Worm (Caenorhabditis elegans) whole organism, mixed stage, embryonic: ENCODE data around the gene cav-1.

Experiments
- M03D4.4 ChIP-seq: sonication (generic microtip); optimal IDR thresholded peaks from 2 replicates; lab custom pipeline; 2017; ENCODE audit warnings: mild to moderate bottlenecking, missing genetic modification characterization, missing compliant biosample characterization
- bed-3 ChIP-seq: fragments of 200-800 bp; sonication (Bioruptor generic); optimal IDR thresholded peaks from 3 replicates; lab custom pipeline; 2018; ENCODE audit warnings: mild to moderate bottlenecking, missing genetic modification characterization, moderate library complexity, missing compliant biosample characterization
- blmp-1 ChIP-seq: fragments of 150-350 bp; optimal IDR thresholded peaks from 2 replicates; lab custom pipeline; 2014; ENCODE audit warnings: missing biosample characterization, missing genetic modification characterization
- ceh-39 ChIP-seq: fragments of 150-350 bp; optimal IDR thresholded peaks from 2 replicates; lab custom pipeline; 2014; ENCODE audit warnings: missing biosample characterization, missing genetic modification characterization
- ceh-43 ChIP-seq: fragments of 200-800 bp; sonication (Bioruptor generic); optimal IDR thresholded peaks from 2 replicates; lab custom pipeline; 2018; ENCODE audit warnings: mild to moderate bottlenecking, missing genetic modification characterization, moderate library complexity, missing compliant biosample characterization
- ceh-83 ChIP-seq: fragments of 200-800 bp; sonication (Bioruptor generic); optimal IDR thresholded peaks from 2 replicates; lab custom pipeline; 2018; ENCODE audit warnings: mild to moderate bottlenecking, missing genetic modification characterization, missing compliant biosample characterization
- ces-1 ChIP-seq: fragments of 150-350 bp; optimal IDR thresholded peaks from 2 replicates; lab custom pipeline; 2014; ENCODE audit warnings: missing biosample characterization, missing genetic modification reagents, missing genetic modification characterization
- cnd-1 ChIP-seq: fragments of 200-800 bp; sonication (Bioruptor generic); optimal IDR thresholded peaks from 2 replicates; lab custom pipeline; 2018; ENCODE audit warnings: mild to moderate bottlenecking, missing genetic modification characterization, missing compliant biosample characterization
- drap-1 ChIP-seq: fragments of 200-800 bp; sonication (Bioruptor generic); optimal IDR thresholded peaks from 3 replicates; lab custom pipeline; 2018; ENCODE audit warnings: mild to moderate bottlenecking, missing genetic modification characterization, missing compliant biosample characterization
- elt-3 ChIP-seq: fragments of 150-350 bp; optimal IDR thresholded peaks from 2 replicates; lab custom pipeline; 2014; ENCODE audit warnings: missing biosample characterization, missing genetic modification characterization
- flh-1 ChIP-seq: fragments of 200-800 bp; sonication (Bioruptor generic); optimal IDR thresholded peaks from 2 replicates; lab custom pipeline; 2018; ENCODE audit warnings: mild to moderate bottlenecking, missing genetic modification characterization, moderate library complexity, missing compliant biosample characterization
- ham-2 ChIP-seq: fragments of 200-800 bp; sonication (Bioruptor generic); optimal IDR thresholded peaks from 2 replicates; lab custom pipeline; 2018; ENCODE audit warnings: mild to moderate bottlenecking, missing genetic modification characterization, missing compliant biosample characterization
- hlh-1 ChIP-seq: fragments of 150-350 bp; optimal IDR thresholded peaks from 2 replicates; lab custom pipeline; 2014; ENCODE audit warnings: missing biosample characterization, missing genetic modification reagents, missing genetic modification characterization
- lin-13 ChIP-seq: fragments of 150-350 bp; optimal IDR thresholded peaks from 2 replicates; lab custom pipeline; 2014; ENCODE audit warnings: missing biosample characterization, missing genetic modification characterization
- lin-32 ChIP-seq: fragments of 200-800 bp; sonication (Bioruptor generic); optimal IDR thresholded peaks from 2 replicates; lab custom pipeline; 2018; ENCODE audit warnings: mild to moderate bottlenecking, missing genetic modification characterization, missing compliant biosample characterization
- lsy-2 ChIP-seq: fragments of 150-350 bp; optimal IDR thresholded peaks from 2 replicates; lab custom pipeline; 2014; ENCODE audit warnings: missing biosample characterization, missing genetic modification characterization
- mab-5 ChIP-seq: fragments of 150-350 bp; optimal IDR thresholded peaks from 2 replicates; lab custom pipeline; 2014; ENCODE audit warnings: missing biosample characterization, missing genetic modification characterization
- mep-1 ChIP-seq: fragments of 150-350 bp; optimal IDR thresholded peaks from 2 replicates; lab custom pipeline; 2017; ENCODE audit warnings: missing biosample characterization, missing genetic modification reagents, missing genetic modification characterization, inconsistent platforms
- nhr-12 ChIP-seq: fragments of 150-350 bp; optimal IDR thresholded peaks from 2 replicates; lab custom pipeline; 2014; ENCODE audit warnings: missing biosample characterization, missing genetic modification characterization
- nhr-28 ChIP-seq: fragments of 150-350 bp; optimal IDR thresholded peaks from 2 replicates; lab custom pipeline; 2014; ENCODE audit warnings: missing biosample characterization, missing genetic modification characterization
- nhr-76 ChIP-seq: sonication (generic microtip); optimal IDR thresholded peaks from 2 replicates; lab custom pipeline; 2017; ENCODE audit warnings: missing biosample characterization, missing genetic modification characterization
- sem-2 ChIP-seq: fragments of 200-800 bp; sonication (Bioruptor generic); optimal IDR thresholded peaks from 2 replicates; lab custom pipeline; 2018; ENCODE audit warnings: mild to moderate bottlenecking, missing genetic modification characterization, missing compliant biosample characterization
- sptf-1 ChIP-seq: sonication (generic microtip); optimal IDR thresholded peaks from 2 replicates; lab custom pipeline; 2017; ENCODE audit warnings: mild to moderate bottlenecking, missing genetic modification characterization, moderate library complexity, missing compliant biosample characterization
- tbx-8 ChIP-seq: fragments of 200-800 bp; sonication (Bioruptor generic); optimal IDR thresholded peaks from 2 replicates; lab custom pipeline; 2018; ENCODE audit warnings: mild to moderate bottlenecking, missing genetic modification characterization, moderate library complexity, missing compliant biosample characterization
- unc-120 ChIP-seq: sonication (generic microtip); optimal IDR thresholded peaks from 2 replicates; lab custom pipeline; 2017; ENCODE audit warnings: missing genetic modification characterization, missing compliant biosample characterization; ENCODE audit not compliant: poor library complexity, severe bottlenecking
- unc-39 ChIP-seq: fragments of 150-350 bp; optimal IDR thresholded peaks from 2 replicates; lab custom pipeline; 2014; ENCODE audit warnings: missing biosample characterization, missing genetic modification characterization
- unc-62 ChIP-seq: fragments of 150-350 bp; optimal IDR thresholded peaks from 2 replicates; lab custom pipeline; 2014; ENCODE audit warnings: missing biosample characterization, missing genetic modification reagents, missing genetic modification characterization
- zip-8 ChIP-seq: fragments of 150-350 bp; optimal IDR thresholded peaks from 2 replicates; lab custom pipeline; 2014; ENCODE audit warnings: missing biosample characterization, missing genetic modification characterization
- ztf-11 ChIP-seq: fragments of 150-350 bp; optimal IDR thresholded peaks from 2 replicates; lab custom pipeline; 2014; ENCODE audit warnings: missing biosample characterization, missing genetic modification characterization

cav-1 gene

ce11 chrIV:9756647-9757424, 15.5 kb upstream of the cav-1 start:
- no peak for TF ChIP-seq hlh-1 (tag; lab: Kevin White, UChicago)
- no peak for TF ChIP-seq ham-2 (GFP tag; lab: Kevin White, UChicago)
- no peak for TF ChIP-seq blmp-1 (tag; lab: Kevin White, UChicago)
- no peak for TF ChIP-seq flh-1 (GFP tag; lab: Kevin White, UChicago)
- no peak for TF ChIP-seq unc-39
- no peak for TF ChIP-seq M03D4.4 (tag; lab: Kevin White, UChicago)
- TF ChIP-seq lin-32: no peak
- no peak for TF ChIP-seq lsy-2 (tag; lab: Kevin White, UChicago)
- no peak for TF ChIP-seq unc-120
- no peak for TF ChIP-seq elt-3 (tag; lab: Kevin White, UChicago)
- no peak for TF ChIP-seq lin-13 (tag; lab: Kevin White, UChicago)

DNA sequence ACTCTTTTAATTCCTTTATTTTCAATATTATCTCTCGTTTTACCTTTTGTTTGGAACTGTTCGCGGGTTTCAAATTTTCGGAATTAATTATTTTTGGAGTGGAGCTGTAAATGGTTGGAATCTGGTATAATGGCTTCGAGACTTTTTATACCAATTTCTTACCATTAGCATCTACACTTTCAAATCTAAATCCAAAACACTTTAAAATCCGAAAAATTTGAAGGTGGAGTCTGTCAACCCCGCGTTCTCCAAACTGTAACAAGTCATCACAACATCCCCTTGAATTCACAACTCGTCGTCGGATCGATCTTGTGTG, 14.9 kb upstream of the cav-1 start, which contains the start of gene nhr-97:
TSS of gene nhr-97 (plus strand) at position 217 of the 316 bp plus-strand sequence.
- TF ChIP-seq elt-3 (tag; lab: Kevin White, UChicago) (no peak), ceh-83 (GFP tag; lab: Kevin White, UChicago) (no peak), cnd-1 (tag; lab: Kevin White, UChicago) (no peak), ham-2 (GFP tag; lab: Kevin White, UChicago) (no peak), ceh-39 (tag; lab: Kevin White, UChicago) (no peak), blmp-1 (tag; lab: Kevin White, UChicago) (no peak), sptf-1 (tag; lab: Kevin White, UChicago) (no peak), lin-13 (tag; lab: Kevin White, UChicago) (no peak), mep-1 (tag; lab: Kevin White, UChicago) (no peak), tbx-8 (GFP tag; lab: Kevin White, UChicago) (no peak), ztf-11 (tag; lab: Kevin White, UChicago) (no peak), nhr-12 (tag; lab: Kevin White, UChicago) (no peak), nhr-28 (tag; lab: Kevin White, UChicago) (no peak)

DNA sequence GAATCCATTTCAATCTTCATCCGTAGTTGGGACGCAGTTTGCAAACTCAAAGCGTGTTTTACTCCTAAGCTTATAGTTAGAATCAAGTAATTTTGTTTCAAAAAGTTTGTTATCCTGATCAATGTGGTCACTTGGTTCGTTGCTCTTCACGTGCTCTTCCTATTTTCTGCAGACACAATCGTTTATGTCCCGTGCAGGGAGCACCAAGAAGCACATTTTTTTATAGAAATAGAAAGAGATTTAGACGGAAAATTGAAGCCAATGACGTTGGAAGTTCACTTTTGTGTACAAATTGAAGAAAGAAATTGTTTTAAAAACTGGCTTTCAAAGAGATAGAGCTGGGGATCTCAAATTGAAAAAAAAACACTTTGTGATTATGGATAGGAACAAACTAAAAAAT, 10.6 kb upstream of the cav-1 start:
- no peak for TF ChIP-seq tbx-8 (GFP tag; lab: Kevin White, UChicago)

DNA sequence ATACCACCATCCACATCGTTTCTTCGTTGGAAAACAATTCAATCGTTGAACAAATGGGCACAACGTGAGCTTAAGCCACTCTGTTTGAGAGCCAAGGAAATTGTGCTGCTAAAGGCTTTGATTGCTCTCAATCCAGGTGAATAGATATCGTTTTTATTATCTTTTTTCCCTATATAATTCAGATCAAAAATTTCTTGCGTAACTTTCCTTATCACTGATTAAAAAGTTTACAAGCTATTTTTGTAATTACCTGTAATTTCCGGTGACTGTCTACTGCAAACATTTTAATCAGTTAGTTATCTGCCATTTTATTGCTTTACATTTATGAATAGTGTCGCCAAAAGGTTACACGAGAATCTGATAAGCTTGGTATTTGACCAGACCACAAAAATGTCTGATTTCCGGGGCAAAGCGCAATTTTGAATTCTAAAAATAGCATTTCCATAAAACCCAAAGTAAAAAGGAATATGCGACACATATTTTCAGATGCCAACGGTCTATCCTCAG, 9.6 kb upstream of the cav-1 start:
- TF ChIP-seq ceh-83 (GFP tag; lab: Kevin White, UChicago): no peak
- no peak for TF ChIP-seq blmp-1 (tag; lab: Kevin White, UChicago)
- no peak for TF ChIP-seq cnd-1 (tag; lab: Kevin White, UChicago)
- no peak for TF ChIP-seq lsy-2 (tag; lab: Kevin White, UChicago)
- no peak for TF ChIP-seq hlh-1 (tag; lab: Kevin White, UChicago)
- TF ChIP-seq ceh-39 (tag; lab: Kevin White, UChicago): no peak
- no peak for TF ChIP-seq mab-5 (tag; lab: Kevin White, UChicago)
- no peak for TF ChIP-seq ces-1 (GFP tag; lab: Kevin White, UChicago)
- no peak for TF ChIP-seq ceh-43
- TF ChIP-seq unc-62 (GFP tag; lab: Kevin White, UChicago): no peak
- no peak for TF ChIP-seq sem-2
- no peak for TF ChIP-seq elt-3 (tag; lab: Kevin White, UChicago)
- TF ChIP-seq flh-1 (GFP tag; lab: Kevin White, UChicago): no peak
- no peak for TF ChIP-seq bed-3 (GFP tag; lab: Kevin White, UChicago)
- no peak for TF ChIP-seq mep-1 (tag; lab: Kevin White, UChicago)
- TF ChIP-seq drap-1 (GFP tag; lab: Kevin White, UChicago): no peak
- TF ChIP-seq nhr-28 (tag; lab: Kevin White, UChicago): no peak
- no peak for TF ChIP-seq zip-8
- TF ChIP-seq nhr-76 (tag; lab: Kevin White, UChicago): no peak

DNA sequence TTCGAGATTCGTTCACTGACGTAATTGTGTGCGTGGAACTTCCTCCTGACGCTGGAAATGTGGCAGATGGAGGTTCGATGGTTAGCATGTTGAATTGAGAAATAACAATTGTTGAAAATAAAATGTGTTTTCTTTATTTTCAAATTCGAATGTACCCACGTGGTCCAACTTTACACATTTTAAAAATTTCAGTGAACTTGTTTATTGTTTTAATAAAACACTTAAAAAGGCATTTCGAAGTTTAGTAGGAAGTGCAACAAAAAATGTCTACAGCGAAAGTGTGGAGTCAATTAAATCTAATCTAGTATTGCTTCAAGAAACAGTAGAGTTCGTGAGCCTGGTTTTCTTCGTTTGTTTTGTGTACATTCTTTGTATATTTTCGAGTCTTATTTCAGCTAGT, 6.1 kb upstream of the cav-1 start, which contains the start of gene ssp-36:
TSS of gene ssp-36 (minus strand) at position 101 of the 400 bp plus-strand sequence.
- TF ChIP-seq ceh-83 (GFP tag; lab: Kevin White, UChicago): no peak
- TF ChIP-seq flh-1 (GFP tag; lab: Kevin White, UChicago): no peak
- no peak for TF ChIP-seq blmp-1 (tag; lab: Kevin White, UChicago)
- no peak for TF ChIP-seq ham-2 (GFP tag; lab: Kevin White, UChicago)
- TF ChIP-seq tbx-8 (GFP tag; lab: Kevin White, UChicago): no peak
- TF ChIP-seq ztf-11 (tag; lab: Kevin White, UChicago): no peak
